Fruit fly (Drosophila melanogaster) whole organism: Measurements from ENCODE around the gene ru.

ENCODE experiments used
- CG8478 ChIP-seq: fragments of >200 bp; optimal IDR thresholded peaks from 2 replicates; lab custom pipeline; 2018; ENCODE audit warnings: inconsistent platforms
- Dll ChIP-seq: fragments of >200 bp; optimal IDR thresholded peaks from 2 replicates; lab custom pipeline; 2017
- EcR ChIP-seq, 2 experiments: fragments of >200 bp; optimal IDR thresholded peaks; 2 replicates each; lab custom pipeline; 2017; ENCODE audit warnings: missing biosample characterization in 2 of 2, missing genetic modification characterization in 2 of 2, missing genetic modification reagents in 2 of 2
- pan ChIP-seq: fragments of >200 bp; optimal IDR thresholded peaks from 2 replicates; lab custom pipeline; 2017
- psq ChIP-seq: fragments of >200 bp; optimal IDR thresholded peaks from 2 replicates; lab custom pipeline; 2017
- usp ChIP-seq: fragments of >200 bp; optimal IDR thresholded peaks from 2 replicates; lab custom pipeline; 2017; ENCODE audit warnings: missing biosample characterization, missing genetic modification characterization, mixed read lengths

The ru gene

DNA sequence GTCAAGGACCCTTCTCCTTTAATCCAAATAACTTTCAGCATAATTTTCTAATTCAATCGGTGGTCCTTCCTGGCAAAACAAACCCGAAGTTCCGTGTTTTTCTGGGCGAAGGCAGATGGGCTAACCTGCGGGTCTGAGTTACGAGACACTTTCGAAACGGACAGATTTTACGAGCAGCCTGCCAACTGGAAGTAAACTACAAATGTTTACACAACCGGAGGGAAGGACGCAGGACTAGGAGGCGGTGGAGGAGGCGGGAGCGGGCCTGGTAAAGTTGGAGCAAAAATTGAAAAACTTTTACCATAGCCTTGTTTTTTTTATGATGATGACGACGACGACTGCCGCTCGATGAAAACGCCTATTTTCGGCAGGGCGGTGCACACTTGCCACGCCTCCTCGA lies 31.7 kb downstream of the ru start:
- TF ChIP-seq Dll (lab: Kevin White, UChicago), result no peak
- no peak for TF ChIP-seq usp (GFP tag; lab: Kevin White, UChicago)
- TF ChIP-seq EcR (GFP tag; optimal IDR thresholded peaks at IDR 0.05; lab: Kevin White, UChicago), result no peak
- TF ChIP-seq psq (lab: Kevin White, UChicago), result no peak
- TF ChIP-seq CG8478 (lab: Kevin White, UChicago), result no peak
- no peak for TF ChIP-seq pan (lab: Kevin White, UChicago)

DNA sequence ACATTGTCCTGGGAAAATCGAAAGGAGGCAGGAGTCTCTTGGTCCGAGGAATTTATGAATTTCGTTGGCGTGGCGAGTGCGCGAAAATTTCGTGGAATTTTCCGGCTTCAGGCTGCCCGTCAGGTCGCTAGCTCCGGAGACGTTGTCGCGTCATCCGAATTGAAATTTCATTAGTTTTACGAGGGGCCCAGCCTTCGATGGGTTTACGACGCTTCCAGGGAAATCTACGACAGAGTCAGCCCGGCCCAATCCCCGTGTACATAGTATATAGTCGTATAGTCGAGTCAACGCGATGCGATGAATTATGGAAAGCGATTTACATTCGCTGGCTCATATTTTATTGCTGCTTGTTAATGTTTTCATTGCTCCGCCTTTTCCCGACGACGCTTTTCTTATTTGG lies 34.1 kb downstream of the ru start:
- TF ChIP-seq EcR (GFP tag; optimal IDR thresholded peaks at IDR 0.05; lab: Kevin White, UChicago) (no peak), Dll (lab: Kevin White, UChicago) (no peak), usp (GFP tag; lab: Kevin White, UChicago) (no peak), psq (lab: Kevin White, UChicago) (no peak), CG8478 (lab: Kevin White, UChicago) (no peak), pan (lab: Kevin White, UChicago) (no peak)

DNA sequence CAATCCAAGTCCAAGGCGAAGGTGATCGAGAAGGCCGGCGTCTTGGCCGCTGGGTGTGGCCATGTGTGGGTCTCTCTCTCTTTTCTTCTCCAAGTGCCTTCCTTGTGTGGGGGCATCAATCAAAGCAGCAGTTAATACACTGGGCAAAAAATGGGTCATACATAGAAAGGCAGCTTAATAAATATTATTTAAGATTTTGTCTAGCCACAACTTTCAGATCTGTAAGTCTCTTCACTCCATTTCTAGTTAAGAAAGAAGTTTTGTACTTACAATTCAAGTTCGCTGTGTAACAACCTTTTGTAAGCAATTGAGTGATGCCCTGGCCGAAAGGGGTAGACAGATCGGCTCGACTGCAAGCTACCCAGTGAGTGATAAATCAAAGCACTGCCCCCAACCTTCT lies 37.7 kb downstream of the ru start:
- no peak for TF ChIP-seq psq (lab: Kevin White, UChicago)
- TF ChIP-seq pan (lab: Kevin White, UChicago), result no peak
- no peak for TF ChIP-seq EcR (GFP tag; optimal IDR thresholded peaks at IDR 0.05; lab: Kevin White, UChicago)
- TF ChIP-seq Dll (lab: Kevin White, UChicago), result no peak
- no peak for TF ChIP-seq usp (GFP tag; lab: Kevin White, UChicago)
- no peak for TF ChIP-seq CG8478 (lab: Kevin White, UChicago)

DNA sequence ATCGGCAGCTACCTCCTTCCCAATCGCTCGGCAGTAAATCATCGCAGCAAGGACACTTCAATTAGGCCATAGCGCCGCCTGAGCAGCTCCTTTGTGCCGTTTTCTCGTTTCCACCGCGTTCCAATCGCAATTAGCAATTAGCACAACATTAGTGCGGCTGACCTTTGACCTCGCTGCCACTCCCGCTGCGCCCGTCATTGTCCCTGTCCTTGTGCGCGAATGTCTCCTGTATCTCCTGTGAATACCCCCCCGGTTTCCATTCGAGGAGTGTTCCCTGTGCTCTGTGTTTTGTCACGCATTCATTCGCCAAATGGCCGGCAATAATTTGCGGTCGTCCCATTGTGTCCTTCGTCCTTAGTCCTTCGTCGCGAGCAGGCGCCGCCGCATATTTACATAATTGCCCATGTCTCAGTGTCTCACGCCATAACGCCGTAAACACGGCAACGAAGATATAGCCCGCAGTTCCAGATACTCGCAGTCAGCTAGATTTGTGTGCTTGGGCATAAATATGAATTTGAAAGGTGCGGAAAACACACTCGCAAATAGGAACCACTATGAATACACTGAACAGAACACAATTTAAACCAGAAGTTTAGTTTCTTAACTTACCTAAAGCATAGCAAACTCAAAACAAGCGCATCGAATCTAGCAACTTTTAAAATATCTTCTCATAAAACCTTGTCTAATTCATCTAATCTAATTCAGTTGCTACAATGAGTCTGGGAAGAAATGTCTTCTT lies 40.1 kb downstream of the ru start, which contains the start of gene CG9168:
Gene CG9168, plus strand, starts transcription at position 689 of the 739 bp plus-strand sequence.
- no peak for TF ChIP-seq EcR (GFP tag; optimal IDR thresholded peaks at IDR 0.05; lab: Kevin White, UChicago)
- TF ChIP-seq Dll (lab: Kevin White, UChicago), result no peak
- TF ChIP-seq pan (lab: Kevin White, UChicago), result no peak
- TF ChIP-seq psq (lab: Kevin White, UChicago), result no peak
- TF ChIP-seq CG8478 (lab: Kevin White, UChicago), result no peak
- TF ChIP-seq usp (GFP tag; lab: Kevin White, UChicago), result no peak

DNA sequence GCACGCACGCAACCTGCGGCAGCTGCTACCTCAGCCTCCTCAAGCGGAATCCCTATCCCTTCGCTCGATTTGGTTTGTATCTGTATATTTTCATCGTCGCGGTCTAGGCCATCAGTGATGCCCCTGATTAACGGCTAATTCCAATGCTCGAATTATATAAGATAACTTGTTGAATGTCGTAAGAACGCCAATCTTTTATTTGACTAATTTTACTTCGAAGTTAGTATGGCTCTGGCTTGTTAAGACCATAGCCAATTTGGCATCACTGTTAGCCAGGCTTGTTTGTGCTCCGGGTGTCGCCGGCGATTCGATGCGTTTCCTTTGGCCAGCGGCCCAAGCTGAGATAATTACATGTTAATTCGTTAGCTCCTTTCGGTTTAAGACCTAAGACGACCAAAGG lies 43.6 kb downstream of the ru start:
- peak; percentile 8 for TF ChIP-seq Dll (lab: Kevin White, UChicago)
- no peak for TF ChIP-seq EcR (GFP tag; optimal IDR thresholded peaks at IDR 0.05; lab: Kevin White, UChicago)
- no peak for TF ChIP-seq pan (lab: Kevin White, UChicago)

DNA sequence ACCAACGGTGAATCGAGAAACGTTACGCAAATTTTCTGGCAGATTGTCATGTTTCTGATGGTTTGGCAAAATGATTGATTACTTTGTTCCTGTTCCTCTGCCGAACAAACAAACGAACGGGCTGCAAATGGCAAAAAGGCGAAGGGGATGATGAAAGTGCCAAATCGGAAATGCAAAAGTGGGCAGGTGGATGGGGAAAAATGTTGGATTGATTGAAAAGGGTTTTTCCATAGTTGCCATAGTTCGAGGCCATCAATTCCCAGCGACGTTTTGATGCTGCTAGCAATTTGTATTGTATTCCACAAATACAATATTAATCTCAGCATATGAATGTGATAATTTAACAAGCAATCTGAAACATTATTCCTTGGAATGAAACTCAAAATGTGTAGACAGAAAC lies 45.5 kb downstream of the ru start, which contains the start of gene FucTD:
Gene FucTD, plus strand, starts transcription at position 301 of the 400 bp plus-strand sequence.
- TF ChIP-seq Dll (lab: Kevin White, UChicago) (no peak), pan (lab: Kevin White, UChicago) (no peak), CG8478 (lab: Kevin White, UChicago) (no peak), psq (lab: Kevin White, UChicago) (no peak), EcR (GFP tag; optimal IDR thresholded peaks at IDR 0.05; lab: Kevin White, UChicago) (no peak), usp (GFP tag; lab: Kevin White, UChicago) (no peak)

DNA sequence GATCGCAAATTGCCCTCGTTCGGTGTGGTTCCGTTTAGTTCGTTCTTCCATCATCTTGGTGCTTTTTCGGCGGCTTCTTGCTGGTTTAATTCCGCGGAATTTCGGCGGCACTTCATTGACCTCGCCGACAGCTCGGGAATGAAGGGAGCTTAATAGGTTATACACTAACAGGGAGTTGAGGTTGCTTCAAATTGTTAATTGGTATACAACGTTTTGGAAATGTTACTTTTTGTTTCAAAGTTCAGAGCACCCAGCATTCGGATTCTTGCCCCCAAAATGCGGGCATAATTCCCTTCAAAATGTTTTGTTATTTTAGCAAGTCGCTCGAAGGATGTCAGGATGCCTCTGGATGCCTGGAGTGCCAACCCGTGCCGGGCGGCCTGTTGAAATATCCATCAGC lies 47.5 kb downstream of the ru start:
- no peak for TF ChIP-seq usp (GFP tag; lab: Kevin White, UChicago)
- TF ChIP-seq pan (lab: Kevin White, UChicago), result no peak
- no peak for TF ChIP-seq psq (lab: Kevin White, UChicago)
- no peak for TF ChIP-seq EcR (GFP tag; optimal IDR thresholded peaks at IDR 0.05; lab: Kevin White, UChicago)
- no peak for TF ChIP-seq CG8478 (lab: Kevin White, UChicago)
- no peak for TF ChIP-seq Dll (lab: Kevin White, UChicago)

DNA sequence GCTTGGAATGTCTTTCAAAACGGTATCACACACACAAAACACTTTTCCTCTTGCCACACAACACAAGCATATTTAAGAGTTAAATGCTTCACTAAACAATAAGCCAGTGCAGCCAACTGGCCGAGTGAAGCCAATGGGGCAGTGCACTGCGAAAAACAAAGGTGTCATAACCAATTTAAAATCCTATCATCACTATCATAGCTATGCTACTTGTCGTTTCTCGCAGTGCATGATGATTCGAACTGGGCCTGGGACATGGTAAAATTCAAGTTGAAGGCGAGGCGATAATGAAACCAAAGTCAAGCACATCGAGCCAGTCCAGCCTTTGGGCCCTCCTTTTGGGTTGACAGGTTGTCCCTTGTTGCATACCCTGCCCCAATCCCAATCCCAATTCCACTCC lies 48.4 kb downstream of the ru start:
- TF ChIP-seq pan (lab: Kevin White, UChicago) (no peak), Dll (lab: Kevin White, UChicago) (no peak), usp (GFP tag; lab: Kevin White, UChicago) (no peak), psq (lab: Kevin White, UChicago) (no peak), CG8478 (lab: Kevin White, UChicago) (no peak), EcR (GFP tag; optimal IDR thresholded peaks at IDR 0.05; lab: Kevin White, UChicago) (no peak)

DNA sequence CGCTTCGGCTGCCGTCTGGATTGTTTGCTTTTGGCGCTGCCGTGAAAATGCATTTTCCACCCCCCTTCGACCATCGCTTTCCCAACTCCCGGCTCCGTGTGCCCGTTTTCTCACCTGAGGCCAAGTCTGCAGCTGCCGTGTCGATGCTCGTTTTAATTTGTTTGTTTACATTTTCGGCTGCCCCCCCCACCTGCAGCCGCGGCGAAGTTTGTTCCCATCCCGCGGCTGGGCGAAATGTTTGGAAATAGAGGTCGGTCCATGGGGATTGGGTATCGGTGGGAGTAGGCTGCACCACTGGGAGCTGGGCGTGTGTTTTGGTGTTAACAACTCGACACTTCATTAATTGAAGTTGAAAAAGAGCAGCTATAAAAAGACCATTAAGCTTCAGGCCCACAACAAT lies 49.5 kb downstream of the ru start:
- no peak for TF ChIP-seq Dll (lab: Kevin White, UChicago)
- TF ChIP-seq pan (lab: Kevin White, UChicago), result no peak

DNA sequence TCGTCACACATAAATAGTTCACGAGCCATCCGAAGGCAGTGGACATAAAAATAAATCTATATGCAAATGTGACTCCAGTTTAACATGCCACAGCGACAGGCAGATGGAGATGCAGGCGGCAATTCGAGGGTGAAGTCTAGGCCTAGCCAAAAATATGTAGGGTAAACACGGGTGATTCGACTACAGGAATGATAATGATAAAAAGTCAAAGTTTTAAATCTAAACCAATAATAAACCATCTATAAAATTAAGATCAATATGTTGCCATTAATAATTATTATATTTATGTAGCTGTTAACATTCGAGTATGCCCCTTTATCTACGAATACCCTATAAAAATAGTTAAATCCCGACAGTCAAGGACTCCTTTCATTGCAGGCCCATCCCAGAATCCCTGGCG lies 50.5 kb downstream of the ru start:
- TF ChIP-seq pan (lab: Kevin White, UChicago), result no peak
- TF ChIP-seq psq (lab: Kevin White, UChicago), result no peak
- no peak for TF ChIP-seq Dll (lab: Kevin White, UChicago)
- TF ChIP-seq EcR (GFP tag; optimal IDR thresholded peaks at IDR 0.05; lab: Kevin White, UChicago), result no peak

DNA sequence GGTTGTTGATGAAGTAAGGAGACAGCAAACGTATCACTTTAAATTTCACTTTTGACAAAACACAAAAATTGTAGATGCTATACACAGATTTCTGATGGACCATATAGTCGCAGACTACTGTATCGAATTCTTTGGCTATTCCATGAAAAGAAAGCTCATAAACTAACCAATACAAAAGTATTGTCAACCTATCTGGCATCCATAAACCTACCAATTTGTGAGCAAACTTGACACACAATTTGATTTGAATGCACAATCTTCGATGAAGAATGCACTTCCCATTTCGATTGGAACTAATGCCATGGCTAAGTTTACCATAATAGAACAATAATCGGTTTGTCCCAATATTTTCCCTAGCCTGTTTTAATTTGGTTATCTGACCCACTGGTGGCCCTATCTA lies 52.9 kb downstream of the ru start, which contains the start of gene CG9173:
Gene CG9173, minus strand, starts transcription at position 101 of the 400 bp plus-strand sequence.
- TF ChIP-seq usp (GFP tag; lab: Kevin White, UChicago) (no peak), pan (lab: Kevin White, UChicago) (no peak), psq (lab: Kevin White, UChicago) (no peak), Dll (lab: Kevin White, UChicago) (no peak), CG8478 (lab: Kevin White, UChicago) (no peak), EcR (GFP tag; optimal IDR thresholded peaks at IDR 0.05; lab: Kevin White, UChicago) (no peak)

DNA sequence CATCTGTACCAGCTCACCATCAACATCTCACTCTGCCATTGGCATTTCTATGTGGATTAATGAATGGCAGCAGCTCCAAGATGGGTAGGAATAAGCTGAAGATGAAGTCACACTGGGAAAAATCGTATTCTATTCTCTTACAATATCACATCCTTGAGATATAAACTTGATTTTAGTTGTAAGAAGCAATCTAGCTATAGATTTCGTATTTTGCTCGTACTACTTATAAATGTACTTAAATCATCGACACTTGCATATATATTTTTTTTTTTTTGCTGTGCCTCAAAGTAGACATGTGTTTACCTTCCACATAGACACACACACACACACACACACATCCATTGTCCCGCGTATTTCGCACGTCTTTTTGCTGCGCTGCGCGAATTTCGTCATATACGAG lies 54.1 kb downstream of the ru start:
- TF ChIP-seq EcR (GFP tag; optimal IDR thresholded peaks at IDR 0.05; lab: Kevin White, UChicago) (no peak), CG8478 (lab: Kevin White, UChicago) (no peak), psq (lab: Kevin White, UChicago) (no peak), usp (GFP tag; lab: Kevin White, UChicago) (no peak), pan (lab: Kevin White, UChicago) (no peak), Dll (lab: Kevin White, UChicago) (no peak)
